Worm (Caenorhabditis elegans) whole organism, L3 larva: ENCODE results near the gene F32D8.4.

Experiments used
- ZK546.5 ChIP-seq: sonication (generic microtip); optimal IDR thresholded peaks from 2 replicates; lab custom pipeline; 2017; ENCODE audit warnings: missing biosample characterization, missing genetic modification characterization
- ama-1 ChIP-seq: fragments of 150-350 bp; optimal IDR thresholded peaks from 2 replicates; lab custom pipeline; 2018
- ceh-28 ChIP-seq: fragments of 150-350 bp; optimal IDR thresholded peaks from 2 replicates; lab custom pipeline; 2014; ENCODE audit warnings: missing biosample characterization, missing genetic modification reagents, missing genetic modification characterization
- ceh-9 ChIP-seq: sonication (generic microtip); optimal IDR thresholded peaks from 2 replicates; lab custom pipeline; 2018; ENCODE audit warnings: missing biosample characterization, missing genetic modification characterization
- daf-12 ChIP-seq: fragments of 150-350 bp; optimal IDR thresholded peaks from 2 replicates; lab custom pipeline; 2014; ENCODE audit warnings: missing biosample characterization, missing genetic modification reagents, missing genetic modification characterization
- egl-27 ChIP-seq: sonication (generic microtip); optimal IDR thresholded peaks from 4 replicates; lab custom pipeline; 2017; ENCODE audit warnings: missing biosample characterization, missing genetic modification reagents, missing genetic modification characterization
- egl-5 ChIP-seq: fragments of 150-350 bp; optimal IDR thresholded peaks from 2 replicates; lab custom pipeline; 2017; ENCODE audit warnings: missing biosample characterization, missing genetic modification reagents, missing genetic modification characterization, inconsistent platforms
- elt-1 ChIP-seq: fragments of 150-350 bp; optimal IDR thresholded peaks from 2 replicates; lab custom pipeline; 2014; ENCODE audit warnings: missing biosample characterization, missing genetic modification characterization
- elt-2 ChIP-seq: sonication (generic microtip); optimal IDR thresholded peaks from 2 replicates; lab custom pipeline; 2016; ENCODE audit warnings: missing genetic modification reagents, mild to moderate bottlenecking, missing genetic modification characterization, missing compliant biosample characterization
- elt-3 ChIP-seq, 3 experiments: fragments of 150-350 bp in 1 of 3; sonication (generic microtip) in 2 of 3; optimal IDR thresholded peaks; 2 replicates in 2 of 3; 4 replicates in 1 of 3; lab custom pipeline; 2014 to 2017; ENCODE audit warnings: missing biosample characterization in 3 of 3, missing genetic modification characterization in 3 of 3
- eor-1 ChIP-seq, 2 experiments: fragments of 150-350 bp; optimal IDR thresholded peaks; 2 replicates each; lab custom pipeline; 2014 to 2018; ENCODE audit warnings: missing biosample characterization in 2 of 2, missing genetic modification characterization in 2 of 2
- fkh-10 ChIP-seq: sonication (generic microtip); optimal IDR thresholded peaks from 2 replicates; lab custom pipeline; 2017; ENCODE audit warnings: missing biosample characterization, missing genetic modification reagents, missing genetic modification characterization
- fkh-2 ChIP-seq: fragments of 150-350 bp; optimal IDR thresholded peaks from 2 replicates; lab custom pipeline; 2014; ENCODE audit warnings: missing biosample characterization, missing genetic modification reagents, missing genetic modification characterization
- fos-1 ChIP-seq: fragments of 150-350 bp; optimal IDR thresholded peaks from 2 replicates; lab custom pipeline; 2014; ENCODE audit warnings: missing biosample characterization, missing genetic modification characterization
- hmg-11 ChIP-seq: sonication (generic microtip); optimal IDR thresholded peaks from 2 replicates; lab custom pipeline; 2016; ENCODE audit warnings: missing genetic modification characterization, missing compliant biosample characterization
- jun-1 ChIP-seq: fragments of 150-350 bp; optimal IDR thresholded peaks from 2 replicates; lab custom pipeline; 2014; ENCODE audit warnings: missing biosample characterization, missing genetic modification reagents, missing genetic modification characterization
- lin-15B ChIP-seq: fragments of 150-350 bp; optimal IDR thresholded peaks from 2 replicates; lab custom pipeline; 2014; ENCODE audit warnings: missing biosample characterization, missing genetic modification characterization
- lin-39 ChIP-seq: fragments of 150-350 bp; optimal IDR thresholded peaks from 2 replicates; lab custom pipeline; 2018; ENCODE audit warnings: missing biosample characterization, missing genetic modification reagents, missing genetic modification characterization
- lsy-12 ChIP-seq: sonication (generic microtip); optimal IDR thresholded peaks from 2 replicates; lab custom pipeline; 2016; ENCODE audit warnings: mild to moderate bottlenecking, missing genetic modification characterization, missing compliant biosample characterization
- mdl-1 ChIP-seq: fragments of 150-350 bp; optimal IDR thresholded peaks from 2 replicates; lab custom pipeline; 2014; ENCODE audit warnings: missing biosample characterization, missing genetic modification characterization
- mml-1 ChIP-seq: fragments of 150-350 bp; sonication (generic microtip); optimal IDR thresholded peaks from 3 replicates; lab custom pipeline; 2014; ENCODE audit warnings: missing biosample characterization, missing genetic modification characterization
- nfya-1 ChIP-seq: sonication (generic microtip); optimal IDR thresholded peaks from 2 replicates; lab custom pipeline; 2017; ENCODE audit warnings: missing genetic modification characterization, mild to moderate bottlenecking, missing compliant biosample characterization, antibody characterized with exemption, moderate library complexity; ENCODE audit not compliant: insufficient read depth
- nhr-11 ChIP-seq: fragments of 150-350 bp; optimal IDR thresholded peaks from 2 replicates; lab custom pipeline; 2014; ENCODE audit warnings: missing biosample characterization, missing genetic modification characterization
- nhr-12 ChIP-seq: fragments of 150-350 bp; optimal IDR thresholded peaks from 2 replicates; lab custom pipeline; 2014; ENCODE audit warnings: missing biosample characterization, missing genetic modification characterization
- nhr-23 ChIP-seq: fragments of 150-350 bp; optimal IDR thresholded peaks from 2 replicates; lab custom pipeline; 2014; ENCODE audit warnings: missing biosample characterization, missing genetic modification reagents, missing genetic modification characterization
- nhr-237 ChIP-seq: fragments of 150-350 bp; optimal IDR thresholded peaks from 2 replicates; lab custom pipeline; 2014; ENCODE audit warnings: missing biosample characterization, missing genetic modification characterization
- nhr-25 ChIP-seq: sonication (generic microtip); optimal IDR thresholded peaks from 2 replicates; lab custom pipeline; 2017; ENCODE audit warnings: missing biosample characterization, missing genetic modification characterization
- nhr-28 ChIP-seq: fragments of 150-350 bp; optimal IDR thresholded peaks from 2 replicates; lab custom pipeline; 2014; ENCODE audit warnings: missing biosample characterization, missing genetic modification characterization
- nhr-43 ChIP-seq: sonication (generic microtip); optimal IDR thresholded peaks from 2 replicates; lab custom pipeline; 2016; ENCODE audit warnings: mild to moderate bottlenecking, missing genetic modification characterization, missing compliant biosample characterization; ENCODE audit not compliant: poor library complexity, severe bottlenecking
- nhr-67 ChIP-seq: fragments of 150-350 bp; optimal IDR thresholded peaks from 2 replicates; lab custom pipeline; 2014; ENCODE audit warnings: missing biosample characterization, missing genetic modification characterization
- nhr-76 ChIP-seq: fragments of 150-350 bp; sonication (generic microtip); optimal IDR thresholded peaks from 5 replicates; lab custom pipeline; 2014; ENCODE audit warnings: missing biosample characterization, missing genetic modification characterization
- nhr-77 ChIP-seq: fragments of 150-350 bp; optimal IDR thresholded peaks from 2 replicates; lab custom pipeline; 2014; ENCODE audit warnings: missing biosample characterization, missing genetic modification characterization
- pha-4 ChIP-seq: fragments of 150-350 bp; optimal IDR thresholded peaks from 2 replicates; lab custom pipeline; 2014; ENCODE audit warnings: missing biosample characterization, missing genetic modification reagents, missing genetic modification characterization
- pqm-1 ChIP-seq: fragments of 150-350 bp; optimal IDR thresholded peaks from 2 replicates; lab custom pipeline; 2017; ENCODE audit warnings: missing biosample characterization, missing genetic modification characterization, inconsistent platforms
- sea-2 ChIP-seq: fragments of 150-350 bp; sonication (generic microtip); optimal IDR thresholded peaks from 4 replicates; lab custom pipeline; 2014; ENCODE audit warnings: missing biosample characterization, missing genetic modification reagents, missing genetic modification characterization
- skn-1 ChIP-seq: fragments of 150-350 bp; optimal IDR thresholded peaks from 2 replicates; lab custom pipeline; 2014; ENCODE audit warnings: missing biosample characterization, missing genetic modification characterization
- snpc-4 ChIP-seq: fragments of 150-350 bp; optimal IDR thresholded peaks from 2 replicates; lab custom pipeline; 2014; ENCODE audit warnings: missing biosample characterization, missing genetic modification characterization
- tbx-2 ChIP-seq: sonication (generic microtip); optimal IDR thresholded peaks from 2 replicates; lab custom pipeline; 2016; ENCODE audit warnings: mild to moderate bottlenecking, missing genetic modification characterization, missing compliant biosample characterization
- unc-39 ChIP-seq: sonication (generic microtip); optimal IDR thresholded peaks from 4 replicates; lab custom pipeline; 2017; ENCODE audit warnings: missing biosample characterization, missing genetic modification characterization
- unc-62 ChIP-seq: fragments of 150-350 bp; sonication (generic microtip); optimal IDR thresholded peaks from 4 replicates; lab custom pipeline; 2014; ENCODE audit warnings: missing biosample characterization, missing genetic modification reagents, missing genetic modification characterization
- zag-1 ChIP-seq: fragments of 150-350 bp; optimal IDR thresholded peaks from 2 replicates; lab custom pipeline; 2014; ENCODE audit warnings: missing biosample characterization, missing genetic modification characterization
- ztf-4 ChIP-seq: fragments of 150-350 bp; optimal IDR thresholded peaks from 2 replicates; lab custom pipeline; 2014; ENCODE audit warnings: missing biosample characterization, missing genetic modification characterization

The F32D8.4 gene

DNA sequence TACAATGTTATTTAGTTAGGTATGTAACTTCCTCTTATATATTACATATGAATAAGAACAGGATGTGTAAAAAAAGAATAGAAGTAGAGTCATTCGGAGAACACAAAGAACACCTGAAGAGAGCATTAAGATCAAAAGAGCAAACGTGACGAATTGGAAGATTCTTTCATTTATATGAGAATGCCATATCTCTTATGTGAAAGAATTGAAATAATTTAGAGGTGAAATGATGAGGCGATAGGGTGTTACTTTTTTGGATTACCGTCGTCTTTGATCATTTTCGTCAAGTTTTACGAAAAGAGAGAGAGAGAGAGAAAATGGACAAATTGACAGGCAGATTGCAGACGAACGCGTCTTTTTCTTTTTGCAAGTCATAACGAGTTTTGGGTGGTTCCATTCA is 16.8 kb downstream of the F32D8.4 start:
- TF ChIP-seq nhr-25 (no peak), nhr-12 (tag; lab: Kevin White, UChicago) (no peak)

DNA sequence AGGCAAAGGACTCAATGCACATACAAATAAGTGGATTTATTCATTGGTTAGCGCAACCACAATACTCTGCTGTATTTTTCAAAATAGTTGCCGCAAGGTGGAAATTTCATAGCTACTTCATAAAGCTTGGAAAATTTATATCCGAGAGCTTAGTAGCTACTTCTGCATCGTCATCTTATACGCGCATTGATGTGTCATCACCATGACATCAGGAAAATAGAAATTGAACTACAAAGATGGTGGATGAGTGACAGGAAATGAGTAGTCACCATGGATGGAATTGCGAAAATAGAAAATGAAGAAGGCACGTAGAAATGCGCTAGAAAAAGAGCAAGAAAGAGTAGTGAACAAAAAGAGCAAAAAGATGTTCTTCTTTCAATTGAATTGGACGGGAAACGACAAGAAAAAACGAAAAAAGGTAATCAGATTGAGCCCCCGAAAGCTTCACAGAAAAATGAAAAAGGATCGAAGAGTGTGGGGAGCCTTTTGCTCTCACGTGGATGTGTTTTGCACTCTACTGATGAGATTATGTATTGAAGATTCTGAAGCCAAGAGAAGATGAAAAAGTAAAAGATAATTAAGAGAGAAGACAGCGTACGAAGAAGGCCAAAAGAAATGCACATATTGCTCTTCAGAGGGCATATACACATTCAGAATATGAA is 18.3 kb downstream of the F32D8.4 start:
- no peak for TF ChIP-seq lsy-12 (tag; lab: Kevin White, UChicago)
- no peak for TF ChIP-seq mml-1 (tag; lab: Kevin White, UChicago)
- peak; percentile 90 for TF ChIP-seq fkh-10 (GFP tag; lab: Kevin White, UChicago)
- TF ChIP-seq mdl-1 (tag; lab: Kevin White, UChicago) = no peak
- TF ChIP-seq unc-62 (GFP tag; lab: Kevin White, UChicago) = no peak
- no peak for TF ChIP-seq fos-1 (tag; lab: Kevin White, UChicago)
- TF ChIP-seq lin-39 (tag; lab: Kevin White, UChicago) = no peak
- no peak for TF ChIP-seq pha-4
- TF ChIP-seq sea-2 (GFP tag; lab: Kevin White, UChicago) = no peak
- no peak for TF ChIP-seq daf-12 (tag; lab: Kevin White, UChicago)
- TF ChIP-seq nhr-77 (tag; lab: Kevin White, UChicago) = no peak
- TF ChIP-seq nfya-1 = peak; percentile 2
- peak; percentile 13 for TF ChIP-seq skn-1 (tag; lab: Kevin White, UChicago)
- no peak for TF ChIP-seq unc-39 (tag; lab: Kevin White, UChicago)
- no peak for TF ChIP-seq hmg-11 (tag; lab: Kevin White, UChicago)

DNA sequence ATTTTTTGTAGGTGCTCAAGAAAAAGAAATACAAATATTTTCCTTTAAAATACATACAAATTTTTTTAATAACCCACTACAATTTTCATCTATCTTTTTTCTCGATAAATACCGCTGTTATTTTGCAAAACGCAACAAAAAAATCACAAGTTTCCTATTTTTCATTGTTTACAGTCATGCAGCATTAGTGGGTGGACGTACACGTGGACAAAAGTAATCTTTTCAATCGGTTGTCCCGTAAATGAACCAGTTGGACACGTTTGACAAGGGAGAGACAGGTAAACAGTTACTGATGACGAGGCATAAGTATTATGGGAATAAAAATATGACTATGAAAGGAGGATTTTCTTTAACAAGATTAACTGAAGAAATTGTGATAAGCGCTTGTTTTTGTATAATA is 20.2 kb downstream of the F32D8.4 start:
- TF ChIP-seq nhr-23 (tag; lab: Kevin White, UChicago) = no peak
- no peak for TF ChIP-seq pha-4
- no peak for TF ChIP-seq egl-27 (tag; lab: Kevin White, UChicago)
- no peak for TF ChIP-seq nhr-43 (tag; lab: Kevin White, UChicago)
- no peak for TF ChIP-seq zag-1 (tag; lab: Kevin White, UChicago)
- TF ChIP-seq nhr-25 = no peak
- no peak for TF ChIP-seq elt-1 (tag; lab: Kevin White, UChicago)
- no peak for TF ChIP-seq nhr-28 (tag; lab: Kevin White, UChicago)
- TF ChIP-seq skn-1 (tag; lab: Kevin White, UChicago) = no peak
- TF ChIP-seq elt-2 (tag; lab: Kevin White, UChicago) = no peak
- no peak for TF ChIP-seq fkh-10 (GFP tag; lab: Kevin White, UChicago)
- TF ChIP-seq lin-15B = no peak
- no peak for TF ChIP-seq unc-39 (tag; lab: Kevin White, UChicago)
- no peak for TF ChIP-seq unc-62 (GFP tag; lab: Kevin White, UChicago)
- TF ChIP-seq ceh-28 (tag; lab: Kevin White, UChicago) = no peak
- no peak for TF ChIP-seq pqm-1 (tag; lab: Kevin White, UChicago)
- no peak for TF ChIP-seq ztf-4 (tag; lab: Kevin White, UChicago)
- TF ChIP-seq, all 47 proteins: peak for 0

DNA sequence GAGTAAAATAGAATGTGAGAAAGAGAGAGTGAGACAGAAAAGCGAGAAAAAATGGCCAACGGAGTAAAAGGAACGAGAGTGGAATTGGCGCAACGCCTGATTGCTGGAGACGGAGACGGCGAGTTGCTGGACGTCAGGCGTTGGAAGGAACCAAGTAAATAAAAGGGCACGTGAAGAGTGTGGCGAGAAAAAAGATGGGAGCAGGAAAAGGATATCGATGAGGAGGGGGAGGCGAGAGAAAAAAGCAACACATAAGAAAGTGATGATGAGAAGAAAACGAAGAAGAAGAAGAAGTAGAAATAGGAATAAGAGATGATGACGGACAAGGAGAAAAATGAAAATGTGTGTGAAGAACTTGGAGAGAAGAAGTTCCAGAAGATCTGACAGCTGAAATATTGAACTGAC is 21.9 kb downstream of the F32D8.4 start:
- TF ChIP-seq jun-1 (tag; lab: Kevin White, UChicago) (peak; percentile 71), lsy-12 (tag; lab: Kevin White, UChicago) (peak; percentile 54), nhr-43 (tag; lab: Kevin White, UChicago) (peak; percentile 60), fkh-2 (tag; lab: Kevin White, UChicago) (peak; percentile 12), nhr-25 (no peak), ama-1 (lab: Kevin White, UChicago) (no peak), fos-1 (tag; lab: Kevin White, UChicago) (no peak), pqm-1 (tag; lab: Kevin White, UChicago) (peak; percentile 46), egl-5 (tag; lab: Kevin White, UChicago) (peak; percentile 69), tbx-2 (tag; lab: Kevin White, UChicago) (peak; percentile 67), pha-4 (peak; percentile 92), lin-39 (tag; lab: Kevin White, UChicago) (peak; percentile 65), unc-62 (GFP tag; lab: Kevin White, UChicago) (peak; percentile 80), nfya-1 (peak; percentile 87), ztf-4 (tag; lab: Kevin White, UChicago) (no peak), unc-39 (tag; lab: Kevin White, UChicago) (no peak), sea-2 (GFP tag; lab: Kevin White, UChicago) (no peak), elt-3 (tag; optimal IDR thresholded peaks at IDR 0.05; lab: Kevin White, UChicago) (no peak), nhr-77 (tag; lab: Kevin White, UChicago) (no peak), nhr-28 (tag; lab: Kevin White, UChicago) (no peak), nhr-23 (tag; lab: Kevin White, UChicago) (peak; percentile 33), elt-1 (tag; lab: Kevin White, UChicago) (peak; percentile 49), lin-15B (peak; percentile 45), nhr-11 (tag; lab: Kevin White, UChicago) (peak; percentile 56), nhr-237 (no peak), eor-1 (tag; optimal IDR thresholded peaks at IDR 0.05; lab: Kevin White, UChicago) (no peak), egl-27 (tag; lab: Kevin White, UChicago) (peak; percentile 66), zag-1 (tag; lab: Kevin White, UChicago) (peak; percentile 35), skn-1 (tag; lab: Kevin White, UChicago) (peak; percentile 16), mdl-1 (tag; lab: Kevin White, UChicago) (peak; percentile 83), ZK546.5 (no peak), snpc-4 (tag; lab: Kevin White, UChicago) (peak; percentile 47), nhr-76 (tag; lab: Kevin White, UChicago) (no peak), nhr-67 (tag; lab: Kevin White, UChicago) (no peak), ceh-9 (tag; lab: Kevin White, UChicago) (no peak), ceh-28 (tag; lab: Kevin White, UChicago) (peak; percentile 60)
